Worm (Caenorhabditis elegans): ENCODE data around the gene srd-64.

srd-64 gene

ce11 chrIII:1652181-1652580, 42.7 kb downstream of the srd-64 start, which contains the start of gene Y22D7AL.1:
Y22D7AL.1 (plus strand) TSS chrIII:1652481.
- TF ChIP-seq pha-4 (tag; optimal IDR thresholded peaks at IDR 0.05) = no peak
- no peak for TF ChIP-seq egl-5 (tag; optimal IDR thresholded peaks at IDR 0.05)
- TF ChIP-seq ceh-28 (tag; optimal IDR thresholded peaks at IDR 0.05) = no peak
- TF ChIP-seq fkh-2 (tag; optimal IDR thresholded peaks at IDR 0.05) = no peak
- TF ChIP-seq daf-12 (tag; optimal IDR thresholded peaks at IDR 0.05) = no peak
- no peak for TF ChIP-seq nhr-77 (tag; optimal IDR thresholded peaks at IDR 0.05)
- TF ChIP-seq ceh-82 (tag; optimal IDR thresholded peaks at IDR 0.05) = no peak
- no peak for TF ChIP-seq tbx-2 (tag; optimal IDR thresholded peaks at IDR 0.05)
- TF ChIP-seq ama-1 (optimal IDR thresholded peaks at IDR 0.05) = no peak
- TF ChIP-seq fkh-10 (GFP tag; optimal IDR thresholded peaks at IDR 0.05) = no peak
- TF ChIP-seq mml-1 (tag; optimal IDR thresholded peaks at IDR 0.05) = no peak
- TF ChIP-seq pqm-1 (tag; optimal IDR thresholded peaks at IDR 0.05) = no peak
